Fruit fly (Drosophila melanogaster) whole organism, prepupa: ENCODE measurements around the gene CG31055.
A peak's percentile ranks its signal among the peaks of the same experiment; 100 is the strongest.

Experiments used
- Blimp-1 ChIP-seq: fragments of 200-800 bp; sonication (Bioruptor generic); optimal IDR thresholded peaks from 3 replicates; lab custom pipeline; 2017; ENCODE audit warnings: missing biosample characterization, missing genetic modification characterization, mild to moderate bottlenecking, moderate library complexity, missing genetic modification reagents
- CG10669 ChIP-seq: fragments of 200-800 bp; sonication (Bioruptor generic); optimal IDR thresholded peaks from 3 replicates; lab custom pipeline; 2018; ENCODE audit warnings: missing biosample characterization, mild to moderate bottlenecking, missing genetic modification characterization, moderate library complexity
- CG11294 ChIP-seq: fragments of 200-800 bp; sonication (Bioruptor generic); IDR thresholded peaks from 2 replicates; pipeline ENCODE4 v1.3.6; 2022; ENCODE audit warnings: missing biosample characterization, missing genetic modification characterization
- CG3032 ChIP-seq: fragments of 200-800 bp; optimal IDR thresholded peaks from 2 replicates; lab custom pipeline; 2019; ENCODE audit warnings: missing biosample characterization, mild to moderate bottlenecking, missing genetic modification characterization, moderate library complexity
- CG34406 ChIP-seq: fragments of 200-800 bp; sonication (Bioruptor generic); optimal IDR thresholded peaks from 3 replicates; lab custom pipeline; 2016; ENCODE audit warnings: missing biosample characterization, missing genetic modification characterization
- CG4318 ChIP-seq: fragments of 200-800 bp; sonication (Bioruptor generic); optimal IDR thresholded peaks from 3 replicates; lab custom pipeline; 2017; ENCODE audit warnings: missing biosample characterization, mild to moderate bottlenecking, missing genetic modification characterization
- CG6163 ChIP-seq: fragments of 200-800 bp; sonication (Bioruptor generic); IDR thresholded peaks from 3 replicates; pipeline ENCODE4 v1.3.6; 2022; ENCODE audit warnings: missing biosample characterization, missing genetic modification characterization
- CG6276 ChIP-seq: fragments of 200-800 bp; sonication (Bioruptor generic); optimal IDR thresholded peaks from 2 replicates; lab custom pipeline; 2017; ENCODE audit warnings: missing biosample characterization, mild to moderate bottlenecking, missing genetic modification characterization
- CG6792 ChIP-seq: fragments of 200-800 bp; sonication (Bioruptor generic); optimal IDR thresholded peaks from 3 replicates; lab custom pipeline; 2016; ENCODE audit warnings: missing biosample characterization, missing genetic modification characterization
- CG8319 ChIP-seq: fragments of 200-800 bp; sonication (Bioruptor generic); optimal IDR thresholded peaks from 3 replicates; lab custom pipeline; 2016; ENCODE audit warnings: missing biosample characterization, missing genetic modification characterization
- CG9139 ChIP-seq: fragments of 200-800 bp; sonication (Bioruptor generic); optimal IDR thresholded peaks from 3 replicates; lab custom pipeline; 2017; ENCODE audit warnings: missing biosample characterization, mild to moderate bottlenecking, missing genetic modification characterization
- Eip93F ChIP-seq: fragments of 200-800 bp; sonication (Bioruptor generic); optimal IDR thresholded peaks from 2 replicates; lab custom pipeline; 2016; ENCODE audit warnings: missing biosample characterization, mild to moderate bottlenecking, missing genetic modification characterization
- Ets96B ChIP-seq: fragments of 200-800 bp; optimal IDR thresholded peaks from 2 replicates; lab custom pipeline; 2019; ENCODE audit warnings: missing biosample characterization, mild to moderate bottlenecking, missing genetic modification characterization, moderate library complexity
- Gug ChIP-seq: fragments of 200-800 bp; sonication (Bioruptor generic); IDR thresholded peaks from 2 replicates; pipeline ENCODE4 v1.3.6; 2022; ENCODE audit warnings: missing biosample characterization, missing genetic modification characterization
- Hr38 ChIP-seq: sonication (Bioruptor generic); optimal IDR thresholded peaks from 2 replicates; lab custom pipeline; 2016; ENCODE audit warnings: missing biosample characterization, missing genetic modification characterization
- Hr39 ChIP-seq: fragments of 200-800 bp; sonication (Bioruptor generic); optimal IDR thresholded peaks from 2 replicates; lab custom pipeline; 2016; ENCODE audit warnings: missing biosample characterization, missing genetic modification characterization
- Hr4 ChIP-seq: fragments of 200-800 bp; sonication (Bioruptor generic); optimal IDR thresholded peaks from 3 replicates; lab custom pipeline; 2016; ENCODE audit warnings: missing biosample characterization, missing genetic modification characterization
- Sox102F ChIP-seq: fragments of 200-800 bp; sonication (Bioruptor generic); optimal IDR thresholded peaks from 2 replicates; lab custom pipeline; 2016; ENCODE audit warnings: missing biosample characterization, mild to moderate bottlenecking, missing genetic modification characterization
- Sox15 ChIP-seq: fragments of 200-800 bp; sonication (Bioruptor generic); optimal IDR thresholded peaks from 3 replicates; lab custom pipeline; 2016; ENCODE audit warnings: missing biosample characterization, missing genetic modification characterization
- acj6 ChIP-seq: fragments of 200-800 bp; sonication (Bioruptor generic); optimal IDR thresholded peaks from 3 replicates; lab custom pipeline; 2016; ENCODE audit warnings: missing biosample characterization, missing genetic modification characterization
- cyc ChIP-seq: fragments of 200-800 bp; sonication (Bioruptor generic); optimal IDR thresholded peaks from 3 replicates; lab custom pipeline; 2016; ENCODE audit warnings: missing biosample characterization, missing genetic modification characterization
- dsx ChIP-seq: fragments of 200-800 bp; optimal IDR thresholded peaks from 3 replicates; lab custom pipeline; 2019; ENCODE audit warnings: missing biosample characterization, mild to moderate bottlenecking, missing genetic modification characterization, moderate library complexity; ENCODE audit not compliant: poor library complexity, severe bottlenecking
- eg ChIP-seq: fragments of 200-800 bp; sonication (Bioruptor generic); IDR thresholded peaks from 3 replicates; pipeline ENCODE4 v1.3.6; 2022; ENCODE audit warnings: missing biosample characterization, missing genetic modification characterization
- fd59A ChIP-seq: fragments of 200-800 bp; sonication (Bioruptor generic); optimal IDR thresholded peaks from 2 replicates; lab custom pipeline; 2017; ENCODE audit warnings: missing biosample characterization, mild to moderate bottlenecking, missing genetic modification characterization, missing genetic modification reagents
- fd85E ChIP-seq: fragments of 200-800 bp; sonication (Bioruptor generic); optimal IDR thresholded peaks from 3 replicates; lab custom pipeline; 2016; ENCODE audit warnings: missing biosample characterization, missing genetic modification characterization
- fkh ChIP-seq: fragments of 200-800 bp; sonication (Bioruptor generic); optimal IDR thresholded peaks from 3 replicates; lab custom pipeline; 2017; ENCODE audit warnings: missing biosample characterization, mild to moderate bottlenecking, missing genetic modification characterization, moderate library complexity
- lz ChIP-seq: fragments of 200-800 bp; sonication (Bioruptor generic); optimal IDR thresholded peaks from 3 replicates; lab custom pipeline; 2016; ENCODE audit warnings: missing biosample characterization, missing genetic modification characterization
- net ChIP-seq: fragments of 200-800 bp; sonication (Bioruptor generic); optimal IDR thresholded peaks from 3 replicates; lab custom pipeline; 2016; ENCODE audit warnings: missing biosample characterization, missing genetic modification characterization
- pdm3 ChIP-seq: fragments of 200-800 bp; sonication (Bioruptor generic); optimal IDR thresholded peaks from 3 replicates; lab custom pipeline; 2016; ENCODE audit warnings: missing biosample characterization, missing genetic modification characterization
- spab ChIP-seq: fragments of 200-800 bp; sonication (Bioruptor generic); optimal IDR thresholded peaks from 2 replicates; lab custom pipeline; 2017; ENCODE audit warnings: missing biosample characterization, mild to moderate bottlenecking, missing genetic modification characterization, missing genetic modification reagents
- ss ChIP-seq, 2 experiments: fragments of 200-800 bp; sonication (Bioruptor generic); optimal IDR thresholded peaks; 2 replicates in 1 of 2; 3 replicates in 1 of 2; lab custom pipeline; 2017 to 2018; ENCODE audit warnings: mild to moderate bottlenecking in 2 of 2, missing biosample characterization in 2 of 2, missing genetic modification characterization in 2 of 2, moderate library complexity in 1 of 2
- topi ChIP-seq: fragments of 200-800 bp; sonication (Bioruptor generic); optimal IDR thresholded peaks from 3 replicates; lab custom pipeline; 2016; ENCODE audit warnings: missing biosample characterization, missing genetic modification characterization

CG31055 gene

DNA sequence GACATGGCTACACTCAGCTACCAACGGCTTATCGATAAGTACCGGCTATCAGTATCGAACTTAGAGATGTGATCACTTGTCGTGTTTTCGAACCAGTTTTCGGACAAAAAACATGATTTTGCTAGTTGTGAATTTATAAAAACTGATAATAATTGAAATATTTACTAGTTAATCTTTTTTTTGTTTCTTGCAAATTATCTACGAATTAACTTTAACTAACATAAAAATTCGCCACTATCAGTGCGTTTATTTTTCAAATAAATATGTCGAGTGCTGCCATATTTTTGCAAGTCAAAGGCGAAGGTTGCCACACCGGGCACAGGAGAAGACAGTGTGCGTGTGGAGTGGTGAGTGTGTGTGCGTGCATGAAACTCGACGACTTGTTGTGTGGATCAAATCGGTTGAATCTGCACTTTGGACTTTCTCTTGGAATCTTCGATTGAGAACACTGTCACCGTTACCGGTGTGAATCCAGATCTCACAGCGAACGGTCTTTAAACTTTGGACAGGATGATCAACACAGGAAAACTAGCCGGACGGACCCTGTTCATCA lies 10.7 kb downstream of the CG31055 start, which contains the start of gene Hsdl2 (continued):
- peak; percentile 47 for TF ChIP-seq Hr4 (GFP tag; lab: Kevin White, UChicago)
- no peak for TF ChIP-seq Sox15 (GFP tag; lab: Kevin White, UChicago)
- peak; percentile 69 for TF ChIP-seq Blimp-1 (GFP tag; lab: Kevin White, UChicago)
- TF ChIP-seq CG6276 (GFP tag; lab: Kevin White, UChicago): peak; percentile 97
- peak; percentile 29 for TF ChIP-seq acj6 (GFP tag; lab: Kevin White, UChicago)
- peak; percentile 84 for TF ChIP-seq CG10669
- TF ChIP-seq CG6792 (GFP tag; lab: Kevin White, UChicago): peak; percentile 7
- TF ChIP-seq fd85E (GFP tag; lab: Kevin White, UChicago): peak; percentile 72

dm6 chr3R:27662857-27663256 lies 25.1 kb downstream of the CG31055 start:
- TF ChIP-seq Blimp-1 (GFP tag; lab: Kevin White, UChicago) (no peak), Ets96B (tag; lab: Kevin White, UChicago) (no peak), CG34406 (GFP tag; lab: Kevin White, UChicago) (no peak), CG6792 (GFP tag; lab: Kevin White, UChicago) (no peak), Eip93F (GFP tag; lab: Kevin White, UChicago) (no peak), Gug (no peak)

DNA sequence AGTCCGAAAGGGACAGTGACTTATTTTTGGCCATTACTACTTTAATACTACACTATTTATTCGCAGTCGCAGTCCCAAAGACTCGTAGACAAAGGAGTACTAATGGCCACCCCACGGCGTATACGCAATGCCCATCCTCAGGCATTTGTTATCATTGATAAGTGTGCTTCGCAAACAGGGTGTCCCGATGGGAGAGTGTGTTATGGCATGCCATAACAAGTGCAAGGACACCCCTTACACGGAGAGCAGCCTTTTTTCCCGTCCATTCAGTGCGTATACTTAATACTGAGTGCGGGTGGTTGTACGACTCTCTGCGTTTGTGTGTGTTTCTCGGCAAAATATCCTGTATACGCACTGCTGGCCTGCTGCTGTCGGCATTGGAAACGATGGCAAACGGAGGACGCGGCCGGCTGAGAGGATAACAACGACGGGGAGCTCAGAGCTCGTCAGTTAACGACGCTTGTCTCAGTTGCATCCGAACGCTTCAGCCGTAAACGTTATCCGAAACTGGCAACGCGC lies 25.9 kb downstream of the CG31055 start, which contains the start of gene unc80:
TSS of gene unc80 (plus strand) at position 469 of the 519 bp plus-strand sequence.
- TF ChIP-seq fd59A (no peak), cyc (no peak), CG8319 (no peak), topi (GFP tag; lab: Kevin White, UChicago) (no peak), eg (GFP tag; lab: Robert Waterston, UW) (no peak), spab (GFP tag; lab: Kevin White, UChicago) (no peak), fd85E (GFP tag; lab: Kevin White, UChicago) (no peak), lz (GFP tag; lab: Kevin White, UChicago) (no peak), CG11294 (GFP tag; lab: Robert Waterston, UW) (no peak), CG3032 (no peak), ss (GFP tag; optimal IDR thresholded peaks at IDR 0.05; lab: Kevin White, UChicago) (no peak), CG4318 (GFP tag; lab: Kevin White, UChicago) (no peak), Hr39 (GFP tag; lab: Kevin White, UChicago) (no peak), Sox102F (GFP tag; lab: Kevin White, UChicago) (no peak), Ets96B (tag; lab: Kevin White, UChicago) (no peak)

DNA sequence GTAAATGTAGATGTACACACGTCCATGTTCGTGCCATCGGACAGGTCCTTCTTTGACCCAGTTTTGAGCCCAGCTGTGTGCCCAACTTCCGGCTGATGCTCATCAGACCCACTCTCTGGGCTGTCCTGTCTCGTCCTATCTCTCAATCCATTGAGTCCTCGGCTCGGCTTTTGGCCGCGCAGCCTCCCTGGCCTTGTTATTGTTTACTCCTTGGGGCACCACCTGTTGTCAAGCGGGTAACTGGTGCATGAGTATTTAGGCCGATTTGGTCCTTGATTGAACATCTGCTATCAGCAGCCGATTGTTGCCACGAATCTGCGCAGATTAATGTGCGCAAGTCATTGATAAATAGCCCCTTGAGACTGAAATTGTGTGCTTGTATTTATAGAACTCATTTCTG lies 26.5 kb downstream of the CG31055 start:
- TF ChIP-seq CG8319 (no peak), net (GFP tag; lab: Kevin White, UChicago) (no peak), CG10669 (no peak), pdm3 (no peak), Blimp-1 (GFP tag; lab: Kevin White, UChicago) (no peak), CG9139 (no peak), Eip93F (GFP tag; lab: Kevin White, UChicago) (no peak), Ets96B (tag; lab: Kevin White, UChicago) (no peak), Hr38 (GFP tag; lab: Kevin White, UChicago) (no peak), fkh (GFP tag; lab: Kevin White, UChicago) (no peak), CG6163 (no peak), acj6 (GFP tag; lab: Kevin White, UChicago) (no peak), CG4318 (GFP tag; lab: Kevin White, UChicago) (no peak), CG3032 (no peak), dsx (GFP tag; lab: Kevin White, UChicago) (no peak), spab (GFP tag; lab: Kevin White, UChicago) (no peak), eg (GFP tag; lab: Robert Waterston, UW) (no peak)
